Fruit fly (Drosophila melanogaster) whole organism, prepupa: ENCODE measurements around the gene D19B.

Experiments
- CG6163 ChIP-seq: fragments of 200-800 bp; sonication (Bioruptor generic); IDR thresholded peaks from 3 replicates; pipeline ENCODE4 v1.3.6; 2022; ENCODE audit warnings: missing biosample characterization, missing genetic modification characterization
- CG6792 ChIP-seq: fragments of 200-800 bp; sonication (Bioruptor generic); optimal IDR thresholded peaks from 3 replicates; lab custom pipeline; 2016; ENCODE audit warnings: missing biosample characterization, missing genetic modification characterization
- CG9139 ChIP-seq: fragments of 200-800 bp; sonication (Bioruptor generic); optimal IDR thresholded peaks from 3 replicates; lab custom pipeline; 2017; ENCODE audit warnings: missing biosample characterization, mild to moderate bottlenecking, missing genetic modification characterization
- Ets21C ChIP-seq: fragments of 200-800 bp; sonication (Bioruptor generic); optimal IDR thresholded peaks from 3 replicates; lab custom pipeline; 2016; ENCODE audit warnings: missing biosample characterization, missing genetic modification characterization
- Hr4 ChIP-seq: fragments of 200-800 bp; sonication (Bioruptor generic); optimal IDR thresholded peaks from 3 replicates; lab custom pipeline; 2016; ENCODE audit warnings: missing biosample characterization, missing genetic modification characterization
- Lpt ChIP-seq: fragments of 200-800 bp; sonication (Bioruptor generic); optimal IDR thresholded peaks from 3 replicates; lab custom pipeline; 2016; ENCODE audit warnings: missing biosample characterization, missing genetic modification characterization
- Sox102F ChIP-seq: fragments of 200-800 bp; sonication (Bioruptor generic); optimal IDR thresholded peaks from 2 replicates; lab custom pipeline; 2016; ENCODE audit warnings: missing biosample characterization, mild to moderate bottlenecking, missing genetic modification characterization
- Sox14 ChIP-seq: fragments of 200-800 bp; sonication (Bioruptor generic); optimal IDR thresholded peaks from 3 replicates; lab custom pipeline; 2016; ENCODE audit warnings: missing biosample characterization, missing genetic modification characterization
- Sox15 ChIP-seq: fragments of 200-800 bp; sonication (Bioruptor generic); optimal IDR thresholded peaks from 3 replicates; lab custom pipeline; 2016; ENCODE audit warnings: missing biosample characterization, missing genetic modification characterization
- pdm3 ChIP-seq: fragments of 200-800 bp; sonication (Bioruptor generic); optimal IDR thresholded peaks from 3 replicates; lab custom pipeline; 2016; ENCODE audit warnings: missing biosample characterization, missing genetic modification characterization
- ss ChIP-seq, 2 experiments: fragments of 200-800 bp; sonication (Bioruptor generic); optimal IDR thresholded peaks; 2 replicates in 1 of 2; 3 replicates in 1 of 2; lab custom pipeline; 2017 to 2018; ENCODE audit warnings: mild to moderate bottlenecking in 2 of 2, missing biosample characterization in 2 of 2, missing genetic modification characterization in 2 of 2, moderate library complexity in 1 of 2

DNA sequence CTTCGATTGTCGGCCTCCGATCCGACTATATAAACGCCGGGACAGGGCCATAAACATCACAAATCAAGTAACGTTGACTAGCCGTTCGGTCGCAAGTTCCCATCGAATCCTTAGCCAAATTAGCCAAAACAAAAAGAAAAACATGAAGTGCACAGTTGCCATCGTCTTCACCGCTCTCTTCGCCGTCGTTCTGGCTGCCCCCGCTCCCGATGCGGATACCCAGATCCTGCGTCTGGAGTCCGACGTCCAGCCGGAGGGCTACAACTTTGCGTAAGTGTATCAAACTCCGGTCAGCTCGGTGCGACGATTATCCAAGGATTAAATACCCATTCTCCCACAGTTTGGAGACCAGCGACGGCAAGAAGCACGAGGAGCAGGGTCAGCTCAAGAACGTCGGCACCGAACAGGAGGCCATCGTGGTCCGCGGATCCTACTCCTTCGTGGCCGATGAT is 39.9 kb downstream of the D19B start, which contains the start of gene Lcp65Ac:
- TF ChIP-seq Sox15 (GFP tag; lab: Kevin White, UChicago) (no peak), CG6792 (GFP tag; lab: Kevin White, UChicago) (no peak), ss (GFP tag; optimal IDR thresholded peaks at IDR 0.05; lab: Kevin White, UChicago) (no peak), Sox102F (no peak), CG9139 (GFP tag; lab: Kevin White, UChicago) (no peak), Hr4 (GFP tag; lab: Kevin White, UChicago) (no peak), Sox14 (no peak), Ets21C (GFP tag; lab: Kevin White, UChicago) (no peak), Lpt (no peak), pdm3 (GFP tag; lab: Kevin White, UChicago) (no peak), CG6163 (no peak)
